Fruit fly (Drosophila melanogaster) whole organism, wandering third instar larva: ENCODE data around the gene CG2278.

Experiments
- Abd-B ChIP-seq: fragments of >200 bp; optimal IDR thresholded peaks from 2 replicates; lab custom pipeline; 2017; ENCODE audit warnings: missing biosample characterization, missing genetic modification characterization
- CG32264 ChIP-seq: fragments of 200-800 bp; sonication (Bioruptor generic); optimal IDR thresholded peaks from 2 replicates; lab custom pipeline; 2016; ENCODE audit warnings: missing biosample characterization, missing genetic modification characterization
- Dfd ChIP-seq: fragments of >200 bp; optimal IDR thresholded peaks from 2 replicates; lab custom pipeline; 2017; ENCODE audit warnings: missing biosample characterization, missing genetic modification characterization
- HLH106 ChIP-seq: fragments of 200-800 bp; optimal IDR thresholded peaks from 3 replicates; lab custom pipeline; 2019; ENCODE audit warnings: missing biosample characterization, mild to moderate bottlenecking, missing genetic modification characterization, moderate library complexity
- Hr78 ChIP-seq: fragments of >200 bp; optimal IDR thresholded peaks from 2 replicates; lab custom pipeline; 2017; ENCODE audit warnings: missing biosample characterization, missing genetic modification characterization
- Myc ChIP-seq: fragments of >200 bp; optimal IDR thresholded peaks from 2 replicates; lab custom pipeline; 2017
- N ChIP-seq: fragments of >200 bp; optimal IDR thresholded peaks from 2 replicates; lab custom pipeline; 2018; ENCODE audit warnings: missing biosample characterization, missing external identifiers, missing genetic modification characterization
- brk ChIP-seq: fragments of 200-800 bp; sonication (Bioruptor generic); optimal IDR thresholded peaks from 2 replicates; lab custom pipeline; 2016; ENCODE audit warnings: missing biosample characterization, mild to moderate bottlenecking, missing genetic modification characterization
- dsf ChIP-seq: sonication (Bioruptor generic); optimal IDR thresholded peaks from 2 replicates; lab custom pipeline; 2016; ENCODE audit warnings: missing biosample characterization, missing genetic modification characterization, borderline replicate concordance
- h ChIP-seq: fragments of 200-800 bp; sonication (Bioruptor generic); optimal IDR thresholded peaks from 3 replicates; lab custom pipeline; 2016; ENCODE audit warnings: missing biosample characterization, mild to moderate bottlenecking, missing genetic modification characterization
- pan ChIP-seq: fragments of >200 bp; optimal IDR thresholded peaks from 2 replicates; lab custom pipeline; 2017
- tai ChIP-seq: sonication (Bioruptor generic); optimal IDR thresholded peaks from 2 replicates; lab custom pipeline; 2016; ENCODE audit warnings: missing biosample characterization, missing genetic modification characterization
- woc ChIP-seq: sonication (Bioruptor generic); optimal IDR thresholded peaks from 2 replicates; lab custom pipeline; 2016; ENCODE audit warnings: missing biosample characterization, mild to moderate bottlenecking, missing genetic modification characterization

dm6 chrX:8198935-8199580 is 29.0 kb upstream of the CG2278 start:
- TF ChIP-seq tai (GFP tag; lab: Kevin White, UChicago) (no peak), woc (GFP tag; lab: Kevin White, UChicago) (no peak), CG32264 (GFP tag; lab: Kevin White, UChicago) (no peak), dsf (GFP tag; lab: Kevin White, UChicago) (no peak), Hr78 (GFP tag; lab: Kevin White, UChicago) (no peak), N (GFP tag; lab: Kevin White, UChicago) (no peak), brk (no peak), HLH106 (tag; lab: Kevin White, UChicago) (no peak), h (peak; percentile 19), Dfd (GFP tag; lab: Kevin White, UChicago) (no peak), Myc (lab: Kevin White, UChicago) (no peak), pan (lab: Kevin White, UChicago) (no peak), Abd-B (GFP tag; lab: Kevin White, UChicago) (no peak)
